Fruit fly (Drosophila melanogaster): Measurements from ENCODE around the gene se.

dm6 chr3L:8536387-8536786 lies 16.0 kb downstream of the se start:
- TF ChIP-seq psq (optimal IDR thresholded peaks at IDR 0.05): no peak
- no peak for TF ChIP-seq ttk (optimal IDR thresholded peaks at IDR 0.05)
- TF ChIP-seq Sin3A (optimal IDR thresholded peaks at IDR 0.05): no peak
